Fruit fly (Drosophila melanogaster): ENCODE data around the gene Rbp6.

Rbp6 gene

DNA sequence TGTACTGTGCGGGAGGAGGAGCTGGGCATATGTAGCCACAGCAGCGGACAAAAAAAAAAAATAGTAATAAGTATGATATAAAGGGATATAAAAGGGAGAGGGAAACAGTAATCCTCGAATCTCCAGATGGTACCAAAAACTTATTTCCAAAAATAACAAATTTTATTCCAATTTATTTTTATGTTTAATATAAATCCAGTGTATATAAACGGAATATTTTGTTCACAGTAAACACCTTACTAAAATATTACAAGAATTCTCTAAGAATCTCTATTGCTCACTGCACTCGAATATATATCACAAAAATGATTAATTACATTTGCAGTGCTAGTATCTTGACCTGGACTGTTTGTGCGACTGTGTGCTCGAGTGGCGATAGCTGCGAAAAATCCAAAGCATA lies 18.7 kb downstream of the Rbp6 start:
- TF ChIP-seq svp (GFP tag): peak; percentile 36
- TF ChIP-seq CG10631 (GFP tag; optimal IDR thresholded peaks at IDR 0.05): peak; percentile 13
- no peak for TF ChIP-seq fd85E (GFP tag; optimal IDR thresholded peaks at IDR 0.05)
- TF ChIP-seq CG32006 (GFP tag; optimal IDR thresholded peaks at IDR 0.05): peak; percentile 61
- peak; percentile 35 for TF ChIP-seq CG6276 (GFP tag; optimal IDR thresholded peaks at IDR 0.05)
- no peak for TF ChIP-seq Gug (GFP tag; IDR thresholded peaks at IDR 0.05)
- TF ChIP-seq Hr4 (GFP tag; optimal IDR thresholded peaks at IDR 0.05): peak; percentile 17
- TF ChIP-seq acj6 (GFP tag; optimal IDR thresholded peaks at IDR 0.05): peak; percentile 2
- TF ChIP-seq CG6854 (GFP tag; optimal IDR thresholded peaks at IDR 0.05): no peak
- peak in 1 of 2 experiments; percentile 43 for TF ChIP-seq salr (GFP tag; optimal IDR thresholded peaks at IDR 0.05)
- peak; percentile 29; the same call in 1 of the 3 replicates for TF ChIP-seq CG8119 (GFP tag; IDR thresholded peaks at IDR 0.05)
- 0 out of 3 replicates have a peak, but pooled peaks have one; percentile 10 for TF ChIP-seq eg (GFP tag; IDR thresholded peaks at IDR 0.05)
- peak; percentile 30; the same call in 1 of the 2 replicates for TF ChIP-seq CG15336 (GFP tag; IDR thresholded peaks at IDR 0.05)
- peak; percentile 0 for TF ChIP-seq CG4318 (GFP tag; optimal IDR thresholded peaks at IDR 0.05)
- TF ChIP-seq Eip78C (GFP tag): peak; percentile 63
- peak; percentile 5 for TF ChIP-seq OdsH (GFP tag; optimal IDR thresholded peaks at IDR 0.05)

DNA sequence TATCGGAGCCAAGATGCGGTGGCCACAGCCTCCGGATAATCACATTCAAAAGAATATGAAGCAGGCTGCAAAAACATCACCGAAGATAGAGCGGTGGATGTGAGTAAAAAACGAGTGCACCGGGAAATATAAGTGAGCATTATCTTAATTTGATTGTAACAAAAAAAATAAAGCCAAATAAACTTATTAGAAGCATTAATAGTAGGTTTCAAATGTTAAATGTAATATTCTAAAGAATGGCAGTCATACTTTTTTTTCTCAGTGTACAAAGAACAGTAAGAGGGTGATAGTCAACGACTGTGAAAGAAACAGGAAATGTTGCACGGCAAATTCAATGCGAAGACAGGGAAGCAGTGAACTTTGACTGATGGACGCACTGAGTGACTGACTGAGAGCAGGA lies 21.7 kb downstream of the Rbp6 start:
- TF ChIP-seq OdsH (GFP tag; optimal IDR thresholded peaks at IDR 0.05): peak; percentile 21
- TF ChIP-seq ss (GFP tag; optimal IDR thresholded peaks at IDR 0.05): peak in 1 of 2 experiments; percentile 30
- TF ChIP-seq Eip93F (GFP tag; optimal IDR thresholded peaks at IDR 0.05): no peak
- TF ChIP-seq CG31627 (GFP tag; optimal IDR thresholded peaks at IDR 0.05): no peak
- TF ChIP-seq CG6808 (GFP tag; optimal IDR thresholded peaks at IDR 0.05): peak; percentile 14
- no peak for TF ChIP-seq Sox15 (GFP tag; optimal IDR thresholded peaks at IDR 0.05)
- TF ChIP-seq CG8119 (GFP tag; IDR thresholded peaks at IDR 0.05): peak; percentile 48; the same call in 1 of the 3 replicates
- peak; percentile 5 for TF ChIP-seq achi (GFP tag; optimal IDR thresholded peaks at IDR 0.05)
- no peak for TF ChIP-seq Ets21C (GFP tag; optimal IDR thresholded peaks at IDR 0.05)
- TF ChIP-seq spab (GFP tag; optimal IDR thresholded peaks at IDR 0.05): no peak
- no peak for TF ChIP-seq Blimp-1 (GFP tag; optimal IDR thresholded peaks at IDR 0.05)
- TF ChIP-seq Smox (GFP tag; optimal IDR thresholded peaks at IDR 0.05): peak; percentile 5
- peak; percentile 18 for TF ChIP-seq pdm3 (GFP tag; optimal IDR thresholded peaks at IDR 0.05)
- peak; percentile 25 for TF ChIP-seq CG3919 (GFP tag; optimal IDR thresholded peaks at IDR 0.05)
- TF ChIP-seq dsx (GFP tag; optimal IDR thresholded peaks at IDR 0.05; ENCODE audit: poor library complexity, severe bottlenecking): peak; percentile 45
- peak; percentile 53 for TF ChIP-seq CG3032 (tag; optimal IDR thresholded peaks at IDR 0.05)
- TF ChIP-seq CG9139 (GFP tag; optimal IDR thresholded peaks at IDR 0.05): peak; percentile 19
- TF ChIP-seq CG10669 (GFP tag; optimal IDR thresholded peaks at IDR 0.05): peak; percentile 26
- peak; percentile 27 for TF ChIP-seq Eip75B (GFP tag; optimal IDR thresholded peaks at IDR 0.05)
- TF ChIP-seq CG15336 (GFP tag; IDR thresholded peaks at IDR 0.05): 0 out of 2 replicates have a peak, but pooled peaks have one; percentile 17
- TF ChIP-seq fkh (GFP tag; optimal IDR thresholded peaks at IDR 0.05): no peak
- no peak for TF ChIP-seq CG7368 (GFP tag; optimal IDR thresholded peaks at IDR 0.05)
- TF ChIP-seq fd85E (GFP tag; optimal IDR thresholded peaks at IDR 0.05): no peak
- TF ChIP-seq CG6792 (GFP tag; optimal IDR thresholded peaks at IDR 0.05): no peak
- peak; percentile 15 for TF ChIP-seq Hr39 (GFP tag; optimal IDR thresholded peaks at IDR 0.05)
- TF ChIP-seq svp (GFP tag): peak; percentile 6
- TF ChIP-seq CG6163 (GFP tag; IDR thresholded peaks at IDR 0.05): peak; percentile 55; the same call in 2 of the 3 replicates
- peak; percentile 21 for TF ChIP-seq CG10631 (GFP tag; optimal IDR thresholded peaks at IDR 0.05)
- no peak for TF ChIP-seq CG6276 (GFP tag; optimal IDR thresholded peaks at IDR 0.05)
- TF ChIP-seq Eip78C (GFP tag): peak; percentile 24
- no peak for TF ChIP-seq CG34406 (GFP tag; optimal IDR thresholded peaks at IDR 0.05)
- no peak for TF ChIP-seq CG8632 (GFP tag; optimal IDR thresholded peaks at IDR 0.05)
- TF ChIP-seq eg (GFP tag; IDR thresholded peaks at IDR 0.05): peak; percentile 37; the same call in 1 of the 3 replicates
- TF ChIP-seq acj6 (GFP tag; optimal IDR thresholded peaks at IDR 0.05): peak; percentile 8
- TF ChIP-seq CG16779 (tag; optimal IDR thresholded peaks at IDR 0.05): no peak
- no peak for TF ChIP-seq fd59A (GFP tag; optimal IDR thresholded peaks at IDR 0.05)
- TF ChIP-seq esn (GFP tag; optimal IDR thresholded peaks at IDR 0.05): no peak
- peak; percentile 8 for TF ChIP-seq CG32006 (GFP tag; optimal IDR thresholded peaks at IDR 0.05)
- peak; percentile 46 for TF ChIP-seq Ets96B (tag; optimal IDR thresholded peaks at IDR 0.05)
- TF ChIP-seq lz (GFP tag; optimal IDR thresholded peaks at IDR 0.05): no peak
- no peak for TF ChIP-seq CG11762 (GFP tag; optimal IDR thresholded peaks at IDR 0.05; ENCODE audit: insufficient read depth)
- TF ChIP-seq topi (GFP tag; optimal IDR thresholded peaks at IDR 0.05): peak; percentile 3
- peak; percentile 26 for TF ChIP-seq Met (GFP tag; optimal IDR thresholded peaks at IDR 0.05)
